Worm (Caenorhabditis elegans): ENCODE measurements around the gene C05C10.2.

ce11 chrII:9880826-9881225 is 41.2 kb upstream of the C05C10.2 start, which contains the start of gene C08H9.15:
- no peak for TF ChIP-seq snpc-4 (GFP tag; optimal IDR thresholded peaks at IDR 0.05)
- TF ChIP-seq snpc-4 (tag; optimal IDR thresholded peaks at IDR 0.05): no peak
- no peak for TF ChIP-seq zim-3 (tag; optimal IDR thresholded peaks at IDR 0.05)
